Fruit fly (Drosophila melanogaster): ENCODE results near the gene cas.

Gene cas

DNA sequence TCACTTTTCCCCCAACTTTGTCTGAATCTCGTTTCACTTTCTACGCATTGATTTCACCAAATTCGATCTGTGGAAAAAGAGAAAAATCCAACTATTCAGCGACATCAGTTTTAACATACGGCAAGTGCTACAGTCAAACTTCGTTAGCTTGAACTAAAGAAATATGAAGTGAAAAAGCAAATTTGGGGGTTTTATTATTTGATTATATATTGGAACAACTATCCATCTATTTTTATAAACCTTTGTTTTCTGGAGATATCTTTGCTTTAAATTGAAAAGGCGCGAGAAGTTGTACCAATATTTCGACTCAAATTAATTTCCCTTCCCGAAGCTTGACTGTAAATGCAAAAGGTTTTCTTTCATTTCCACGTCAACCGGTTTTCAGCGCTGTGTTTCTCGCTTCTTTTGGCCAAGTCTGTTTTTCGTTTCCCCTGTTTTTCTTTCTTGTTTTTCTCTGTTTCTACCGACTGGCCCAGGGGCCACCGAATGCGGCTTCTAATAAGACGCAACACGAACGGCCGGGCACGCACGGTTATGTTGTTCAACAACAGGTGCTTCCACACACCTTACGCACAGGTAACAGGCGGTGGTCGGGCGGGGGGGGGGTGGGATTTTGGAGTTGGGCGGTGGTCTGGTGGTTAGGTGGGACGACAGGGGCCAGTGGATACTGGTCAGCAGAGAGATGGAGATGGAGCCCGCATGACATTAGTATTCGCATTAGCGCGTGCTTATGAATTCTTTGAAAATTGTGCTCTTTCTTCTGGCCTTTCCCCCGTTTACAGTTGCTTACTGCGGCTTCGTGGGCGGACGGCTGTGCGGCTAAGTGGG is 33.5 kb downstream of the cas start (continued):
- no peak for TF ChIP-seq Doc3 (GFP tag; IDR thresholded peaks at IDR 0.05; ENCODE audit: partially characterized antibody)
- peak; percentile 50 for TF ChIP-seq pnt (GFP tag; optimal IDR thresholded peaks at IDR 0.05)
- no peak for TF ChIP-seq CG9876 (GFP tag; optimal IDR thresholded peaks at IDR 0.05)
- TF ChIP-seq Ets65A (GFP tag), result no peak
- TF ChIP-seq CG12104 (GFP tag; optimal IDR thresholded peaks at IDR 0.05), result no peak
- peak; percentile 58 for TF ChIP-seq pros (GFP tag; optimal IDR thresholded peaks at IDR 0.05)
- no peak for TF ChIP-seq CG15479 (GFP tag; optimal IDR thresholded peaks at IDR 0.05)
- TF ChIP-seq jumu (GFP tag; optimal IDR thresholded peaks at IDR 0.05), result peak; percentile 36
- peak; percentile 23 for TF ChIP-seq Max (GFP tag; optimal IDR thresholded peaks at IDR 0.05)
- TF ChIP-seq nerfin-1 (tag; optimal IDR thresholded peaks at IDR 0.05), result peak; percentile 49
- TF ChIP-seq Aef1 (GFP tag; IDR thresholded peaks at IDR 0.05), result no peak
- no peak for TF ChIP-seq CG6272 (GFP tag; IDR thresholded peaks at IDR 0.05)
- TF ChIP-seq CG10431 (GFP tag; optimal IDR thresholded peaks at IDR 0.05), result peak; percentile 31
- TF ChIP-seq CrebB (tag; optimal IDR thresholded peaks at IDR 0.05), result no peak
- no peak for TF ChIP-seq kah (GFP tag; optimal IDR thresholded peaks at IDR 0.05)
- no peak for TF ChIP-seq CG12659 (GFP tag; optimal IDR thresholded peaks at IDR 0.05)
- TF ChIP-seq en (GFP tag; optimal IDR thresholded peaks at IDR 0.05), result peak; percentile 1
- no peak for TF ChIP-seq yki (optimal IDR thresholded peaks at IDR 0.05)
- TF ChIP-seq CG17328 (GFP tag; IDR thresholded peaks at IDR 0.05), result peak; percentile 64; the same call in 1 of the 2 replicates
- no peak for TF ChIP-seq fd64A (GFP tag; optimal IDR thresholded peaks at IDR 0.05)
- TF ChIP-seq CG16813 (GFP tag; IDR thresholded peaks at IDR 0.05; ENCODE audit: partially characterized antibody), result no peak
- no peak for TF ChIP-seq Sin3A (optimal IDR thresholded peaks at IDR 0.05)
- peak; percentile 34 for TF ChIP-seq CG16815 (GFP tag; optimal IDR thresholded peaks at IDR 0.05)
- no peak for TF ChIP-seq NfI (GFP tag; optimal IDR thresholded peaks at IDR 0.05)
- no peak for TF ChIP-seq CG9727 (GFP tag; optimal IDR thresholded peaks at IDR 0.05)
- peak; percentile 78 for TF ChIP-seq CG12391 (tag; optimal IDR thresholded peaks at IDR 0.05)
- TF ChIP-seq ap (GFP tag; IDR thresholded peaks at IDR 0.05), result no peak
- no peak for TF ChIP-seq CG11456 (GFP tag; IDR thresholded peaks at IDR 0.05)
- TF ChIP-seq CG1603 (tag; optimal IDR thresholded peaks at IDR 0.05), result peak; percentile 60
- no peak for TF ChIP-seq Kr (GFP tag; optimal IDR thresholded peaks at IDR 0.05)
- TF ChIP-seq mam (GFP tag; optimal IDR thresholded peaks at IDR 0.05), result peak; percentile 11
- no peak for TF ChIP-seq CG11085 (GFP tag; IDR thresholded peaks at IDR 0.05)
- no peak for TF ChIP-seq hth (optimal IDR thresholded peaks at IDR 0.05)
- peak; percentile 48 for TF ChIP-seq CG12219 (GFP tag; optimal IDR thresholded peaks at IDR 0.05)
- peak; percentile 41 for TF ChIP-seq bab2 (GFP tag; optimal IDR thresholded peaks at IDR 0.05)
- no peak for TF ChIP-seq amos (GFP tag; IDR thresholded peaks at IDR 0.05; ENCODE audit: partially characterized antibody)
- TF ChIP-seq Ada2b (GFP tag; IDR thresholded peaks at IDR 0.05), result no peak
- TF ChIP-seq corto (GFP tag; optimal IDR thresholded peaks at IDR 0.05), result no peak
- no peak for TF ChIP-seq NK7.1 (GFP tag; optimal IDR thresholded peaks at IDR 0.05)
- TF ChIP-seq CG14710 (tag; optimal IDR thresholded peaks at IDR 0.05), result peak; percentile 71
- no peak for TF ChIP-seq Bgb (GFP tag; IDR thresholded peaks at IDR 0.05; ENCODE audit: partially characterized antibody)
- TF ChIP-seq ems (GFP tag; optimal IDR thresholded peaks at IDR 0.05), result no peak
- no peak for TF ChIP-seq CG12769 (tag; optimal IDR thresholded peaks at IDR 0.05)
- no peak for TF ChIP-seq Tbp (GFP tag; optimal IDR thresholded peaks at IDR 0.05)
- TF ChIP-seq sisA (GFP tag; IDR thresholded peaks at IDR 0.05), result no peak
- peak; percentile 70 for TF ChIP-seq az2 (GFP tag; optimal IDR thresholded peaks at IDR 0.05)
- TF ChIP-seq disco-r (GFP tag; optimal IDR thresholded peaks at IDR 0.05), result no peak
- no peak for TF ChIP-seq fd3F (GFP tag; optimal IDR thresholded peaks at IDR 0.05)
- TF ChIP-seq sqz (GFP tag; optimal IDR thresholded peaks at IDR 0.05), result no peak
- peak; percentile 17 for TF ChIP-seq Atf-2 (GFP tag; optimal IDR thresholded peaks at IDR 0.05)
- TF ChIP-seq CG11398 (GFP tag; optimal IDR thresholded peaks at IDR 0.05), result peak; percentile 33

All from whole organism, embryonic.